Worm (Caenorhabditis elegans): ENCODE measurements around the gene hecd-1.

Gene hecd-1

ce11 chrIV:7180304-7180703 lies 35.8 kb upstream of the hecd-1 start, which contains the start of gene cest-10:
cest-10 (plus strand) TSS chrIV:7180557.
- no peak for TF ChIP-seq irx-1 (tag; optimal IDR thresholded peaks at IDR 0.05)
- no peak for TF ChIP-seq C04F5.9 (tag; optimal IDR thresholded peaks at IDR 0.05)
- no peak for TF ChIP-seq vab-15 (tag; optimal IDR thresholded peaks at IDR 0.05)
- TF ChIP-seq unc-130 (tag; optimal IDR thresholded peaks at IDR 0.05), result no peak
- no peak for TF ChIP-seq mdl-1 (tag; optimal IDR thresholded peaks at IDR 0.05)
- no peak for TF ChIP-seq nhr-84 (tag; optimal IDR thresholded peaks at IDR 0.05)
- no peak for TF ChIP-seq egl-13 (tag; optimal IDR thresholded peaks at IDR 0.05)
- TF ChIP-seq lin-13 (GFP tag; optimal IDR thresholded peaks at IDR 0.05), result no peak
- no peak for TF ChIP-seq hlh-4 (tag; optimal IDR thresholded peaks at IDR 0.05)
- TF ChIP-seq mep-1 (tag; optimal IDR thresholded peaks at IDR 0.05), result no peak
- TF ChIP-seq hpl-2 (GFP tag; optimal IDR thresholded peaks at IDR 0.05), result no peak
- TF ChIP-seq tlp-1 (tag; optimal IDR thresholded peaks at IDR 0.05), result peak; percentile 32
- no peak for TF ChIP-seq nhr-90 (tag; optimal IDR thresholded peaks at IDR 0.05; ENCODE audit: poor library complexity)
- TF ChIP-seq fkh-8 (tag; optimal IDR thresholded peaks at IDR 0.05), result no peak
- no peak for TF ChIP-seq nhr-28 (tag; optimal IDR thresholded peaks at IDR 0.05)
- no peak for TF ChIP-seq ceh-63 (GFP tag; optimal IDR thresholded peaks at IDR 0.05)
- TF ChIP-seq jun-1 (tag; optimal IDR thresholded peaks at IDR 0.05), result peak; percentile 13
- TF ChIP-seq elt-2 (tag; optimal IDR thresholded peaks at IDR 0.05), result peak; percentile 74
- no peak for TF ChIP-seq ets-5 (GFP tag; IDR thresholded peaks at IDR 0.05)
- no peak for TF ChIP-seq unc-30 (tag; optimal IDR thresholded peaks at IDR 0.05)
- no peak for TF ChIP-seq grh-1 (GFP tag; IDR thresholded peaks at IDR 0.05)
- no peak for TF ChIP-seq efl-1 (optimal IDR thresholded peaks at IDR 0.05)
- TF ChIP-seq efl-1 (GFP tag; optimal IDR thresholded peaks at IDR 0.05 in 1 of 2), result peak in 1 of 2 experiments; percentile 50
- TF ChIP-seq sup-37 (GFP tag; optimal IDR thresholded peaks at IDR 0.05), result no peak

ce11 chrIV:7178942-7179341 lies 34.4 kb upstream of the hecd-1 start, which contains the start of gene C42D4.3:
C42D4.3 (plus strand) TSS chrIV:7179239.
- TF ChIP-seq rnt-1 (tag; optimal IDR thresholded peaks at IDR 0.05), result no peak
- no peak for TF ChIP-seq efl-3 (GFP tag; optimal IDR thresholded peaks at IDR 0.05)
- no peak for TF ChIP-seq nhr-76 (tag; optimal IDR thresholded peaks at IDR 0.05)
- no peak for TF ChIP-seq ztf-4 (tag; optimal IDR thresholded peaks at IDR 0.05)
- TF ChIP-seq dpl-1 (GFP tag; optimal IDR thresholded peaks at IDR 0.05), result no peak
- no peak for TF ChIP-seq hpl-2 (GFP tag; optimal IDR thresholded peaks at IDR 0.05)
- TF ChIP-seq mep-1 (tag; optimal IDR thresholded peaks at IDR 0.05), result no peak

ce11 chrIV:7176887-7177286 lies 32.4 kb upstream of the hecd-1 start, which contains the start of gene str-44:
str-44 (plus strand) TSS chrIV:7177187.
- no peak for TF ChIP-seq nhr-77 (tag; optimal IDR thresholded peaks at IDR 0.05)
- no peak for TF ChIP-seq rnt-1 (tag; optimal IDR thresholded peaks at IDR 0.05)
- TF ChIP-seq snu-23 (GFP tag; optimal IDR thresholded peaks at IDR 0.05), result no peak
- no peak for TF ChIP-seq unc-130 (tag; optimal IDR thresholded peaks at IDR 0.05)
- no peak for TF ChIP-seq nhr-90 (tag; optimal IDR thresholded peaks at IDR 0.05; ENCODE audit: poor library complexity)
- no peak for TF ChIP-seq lin-14 (GFP tag; optimal IDR thresholded peaks at IDR 0.05)
- TF ChIP-seq isw-1 (GFP tag; IDR thresholded peaks at IDR 0.05), result no peak
- TF ChIP-seq skn-1 (tag; optimal IDR thresholded peaks at IDR 0.05), result no peak
- TF ChIP-seq ceh-8 (GFP tag; optimal IDR thresholded peaks at IDR 0.05), result no peak
- no peak for TF ChIP-seq ces-1 (GFP tag; optimal IDR thresholded peaks at IDR 0.05)
- no peak for TF ChIP-seq blmp-1 (tag; optimal IDR thresholded peaks at IDR 0.05)
- no peak for TF ChIP-seq tlp-1 (tag; optimal IDR thresholded peaks at IDR 0.05)
- TF ChIP-seq unc-98 (GFP tag; IDR thresholded peaks at IDR 0.05), result no peak
- TF ChIP-seq nhr-11 (tag; optimal IDR thresholded peaks at IDR 0.05), result no peak
- TF ChIP-seq fkh-4 (tag; optimal IDR thresholded peaks at IDR 0.05; ENCODE audit: borderline replicate concordance), result no peak
